Fruit fly (Drosophila melanogaster): ENCODE results near the gene CG14570.

DNA sequence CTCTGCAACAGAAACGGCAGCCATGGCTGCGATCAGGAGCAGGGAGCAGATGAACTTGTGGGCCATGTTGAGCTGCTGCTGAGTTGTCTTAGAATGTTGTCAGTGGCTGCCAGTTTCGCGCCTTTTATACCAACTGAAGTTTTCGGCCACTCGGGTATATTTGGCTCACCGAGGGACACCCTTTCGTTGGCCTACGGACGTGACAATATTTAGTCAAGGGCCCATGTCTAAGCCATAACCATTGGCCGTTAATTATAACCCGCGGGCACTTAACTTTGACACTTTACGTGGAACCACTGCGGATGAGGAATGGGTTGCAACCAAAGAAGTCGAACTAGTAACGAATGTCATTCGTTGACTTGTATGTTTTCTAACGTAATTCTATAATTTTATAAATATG lies 3.1 kb upstream of the CG14570 start, which contains the start of gene CG14568:
- TF ChIP-seq salr (GFP tag; optimal IDR thresholded peaks at IDR 0.05) (no peak), Sox15 (GFP tag; optimal IDR thresholded peaks at IDR 0.05) (no peak), CG1621 (tag; optimal IDR thresholded peaks at IDR 0.05) (no peak)
